Worm (Caenorhabditis elegans) whole organism, L1 larva: Measurements from ENCODE around the gene pgp-11.

ENCODE experiments used
- ces-1 ChIP-seq: fragments of 150-350 bp; optimal IDR thresholded peaks from 2 replicates; lab custom pipeline; 2014; ENCODE audit warnings: missing biosample characterization, missing genetic modification reagents, missing genetic modification characterization
- lsy-2 ChIP-seq, 2 experiments: fragments of 150-350 bp; optimal IDR thresholded peaks; 2 replicates each; lab custom pipeline; 2014; ENCODE audit warnings: missing biosample characterization in 2 of 2, missing genetic modification characterization in 2 of 2
- nhr-76 ChIP-seq: sonication (generic microtip); optimal IDR thresholded peaks from 2 replicates; lab custom pipeline; 2017; ENCODE audit warnings: missing biosample characterization, missing genetic modification characterization
- sox-4 ChIP-seq: sonication (generic microtip); optimal IDR thresholded peaks from 2 replicates; lab custom pipeline; 2016; ENCODE audit warnings: missing genetic modification characterization, missing compliant biosample characterization

ce11 chrII:7948278-7948677 is 55.8 kb downstream of the pgp-11 start:
- TF ChIP-seq lsy-2 (tag; optimal IDR thresholded peaks at IDR 0.05; lab: Kevin White, UChicago) (no peak), nhr-76 (no peak), ces-1 (GFP tag; lab: Kevin White, UChicago) (no peak), sox-4 (tag; lab: Kevin White, UChicago) (no peak)
